Fruit fly (Drosophila melanogaster): ENCODE data around the gene Sr-CIV.

- TF ChIP-seq Sp1 (GFP tag; optimal IDR thresholded peaks at IDR 0.05) (no peak), usp (GFP tag; optimal IDR thresholded peaks at IDR 0.05) (no peak), psq (GFP tag; optimal IDR thresholded peaks at IDR 0.05) (no peak)
Observed at dm6 chr2L:3549742-3550141, 25.9 kb upstream of the Sr-CIV start.

Data from whole organism, wandering third instar larva.